Worm (Caenorhabditis elegans): ENCODE results near the gene dhs-26.

dhs-26 gene

DNA sequence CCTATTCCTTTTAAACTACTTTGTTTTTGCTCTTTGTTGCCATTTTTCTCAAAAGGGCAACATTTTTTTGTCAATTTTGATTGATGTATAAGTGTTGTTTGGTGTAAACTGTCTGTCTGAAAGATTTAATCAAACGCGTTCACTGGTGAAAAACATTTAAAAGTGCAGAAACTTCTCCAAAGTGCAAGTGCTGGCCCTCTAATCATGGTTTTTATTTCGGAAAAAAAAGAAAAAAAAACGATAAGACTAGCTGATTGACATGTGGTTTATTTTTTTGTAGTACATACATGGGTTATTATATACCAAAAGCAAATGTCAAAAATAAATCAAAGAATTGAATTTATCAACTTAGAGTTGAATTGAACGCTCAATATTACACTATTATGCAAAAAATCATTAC lies at the start of gene dhs-26:
Gene dhs-26, minus strand, starts transcription at position 116 of the 400 bp plus-strand sequence.
- no peak for TF ChIP-seq egl-13 (tag; optimal IDR thresholded peaks at IDR 0.05)
- no peak for TF ChIP-seq hpl-2 (GFP tag; optimal IDR thresholded peaks at IDR 0.05)
- TF ChIP-seq ceh-88 (GFP tag; IDR thresholded peaks at IDR 0.05), result no peak
- TF ChIP-seq lin-14 (GFP tag; optimal IDR thresholded peaks at IDR 0.05), result no peak
- TF ChIP-seq sox-4 (tag; optimal IDR thresholded peaks at IDR 0.05), result no peak
- TF ChIP-seq nhr-76 (tag; optimal IDR thresholded peaks at IDR 0.05), result no peak
- no peak for TF ChIP-seq nhr-90 (tag; optimal IDR thresholded peaks at IDR 0.05; ENCODE audit: poor library complexity)
- no peak for TF ChIP-seq C34B4.2 (tag; optimal IDR thresholded peaks at IDR 0.05)
- no peak for TF ChIP-seq nhr-77 (tag; optimal IDR thresholded peaks at IDR 0.05)

DNA sequence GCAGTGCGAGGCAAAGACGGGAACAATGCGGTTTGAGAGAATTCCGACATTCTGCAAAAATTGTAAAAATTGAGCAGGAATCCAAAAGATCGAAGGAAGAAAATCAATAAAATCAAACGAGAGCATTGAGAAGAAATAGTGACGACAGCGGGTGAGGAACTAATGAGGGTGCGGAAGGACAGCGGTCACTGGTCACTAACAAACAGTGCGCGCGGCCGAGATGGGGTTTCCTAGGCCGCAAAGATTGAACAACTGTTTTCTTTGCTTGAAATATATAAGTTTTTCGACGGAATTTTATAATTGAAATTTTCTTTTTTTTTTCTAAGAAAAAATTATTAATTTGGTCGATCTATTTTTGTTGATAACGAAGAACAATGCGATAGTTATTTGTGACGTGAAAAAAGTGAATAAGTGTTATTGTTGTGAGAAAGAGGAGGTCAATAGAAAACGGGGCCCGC lies 49.3 kb upstream of the dhs-26 start, which contains the start of gene unc-78:
Gene unc-78, minus strand, starts transcription at position 51 of the 458 bp plus-strand sequence.
- TF ChIP-seq pqm-1 (tag; optimal IDR thresholded peaks at IDR 0.05), result no peak
- peak; percentile 38 for TF ChIP-seq rnt-1 (tag; optimal IDR thresholded peaks at IDR 0.05)
- no peak for TF ChIP-seq F16B12.6 (tag; optimal IDR thresholded peaks at IDR 0.05)
- TF ChIP-seq snu-23 (GFP tag; optimal IDR thresholded peaks at IDR 0.05), result no peak
- no peak for TF ChIP-seq efl-1 (optimal IDR thresholded peaks at IDR 0.05)
- TF ChIP-seq efl-1 (GFP tag; optimal IDR thresholded peaks at IDR 0.05 in 1 of 2), result peak in 1 of 2 experiments; percentile 66
- peak; percentile 53 for TF ChIP-seq lin-14 (GFP tag; optimal IDR thresholded peaks at IDR 0.05)

DNA sequence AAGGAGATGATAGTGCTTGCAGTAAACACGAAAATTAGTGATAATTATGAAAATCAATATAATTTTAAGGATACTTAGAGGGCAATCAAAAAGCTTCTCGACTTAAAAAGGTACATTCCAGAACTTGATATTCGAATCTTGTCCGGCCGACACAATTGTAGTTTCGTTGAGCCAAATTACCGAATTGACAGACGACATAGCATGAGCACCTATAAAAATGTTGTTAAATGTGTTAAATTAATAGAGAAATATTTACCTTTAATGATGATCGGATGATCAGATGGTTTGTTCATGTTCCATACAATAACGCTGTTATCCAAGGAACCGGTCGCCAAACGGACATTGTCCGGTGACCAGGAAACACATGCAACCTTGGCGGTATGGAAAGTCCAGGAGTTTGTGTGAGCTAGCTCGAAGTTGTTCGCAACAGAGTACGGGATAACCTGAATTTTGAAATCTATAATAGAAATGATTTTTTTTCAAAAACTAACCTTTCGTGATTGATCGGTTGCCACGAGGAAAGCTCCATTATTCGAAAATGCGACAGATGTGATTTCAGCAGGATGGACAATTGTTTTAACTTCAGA lies 46.5 kb upstream of the dhs-26 start:
- TF ChIP-seq sptf-1 (tag; optimal IDR thresholded peaks at IDR 0.05) (no peak), lin-14 (GFP tag; optimal IDR thresholded peaks at IDR 0.05) (no peak), unc-62 (GFP tag; optimal IDR thresholded peaks at IDR 0.05) (no peak), mab-9 (GFP tag; IDR thresholded peaks at IDR 0.05) (no peak), ztf-4 (tag; optimal IDR thresholded peaks at IDR 0.05) (no peak), efl-1 (optimal IDR thresholded peaks at IDR 0.05) (no peak), efl-1 (GFP tag; optimal IDR thresholded peaks at IDR 0.05 in 1 of 2) (no peak), fkh-4 (tag; optimal IDR thresholded peaks at IDR 0.05; ENCODE audit: borderline replicate concordance) (no peak), ceh-82 (tag; optimal IDR thresholded peaks at IDR 0.05) (no peak), sox-4 (tag; optimal IDR thresholded peaks at IDR 0.05) (no peak), C04F5.9 (tag; optimal IDR thresholded peaks at IDR 0.05) (no peak), nhr-237 (tag; optimal IDR thresholded peaks at IDR 0.05) (no peak), aha-1 (tag; optimal IDR thresholded peaks at IDR 0.05) (no peak), blmp-1 (tag; optimal IDR thresholded peaks at IDR 0.05) (no peak), C34B4.2 (tag; optimal IDR thresholded peaks at IDR 0.05) (no peak), jun-1 (tag; optimal IDR thresholded peaks at IDR 0.05) (no peak), pqm-1 (tag; optimal IDR thresholded peaks at IDR 0.05) (no peak), F16B12.6 (tag; optimal IDR thresholded peaks at IDR 0.05) (no peak)

DNA sequence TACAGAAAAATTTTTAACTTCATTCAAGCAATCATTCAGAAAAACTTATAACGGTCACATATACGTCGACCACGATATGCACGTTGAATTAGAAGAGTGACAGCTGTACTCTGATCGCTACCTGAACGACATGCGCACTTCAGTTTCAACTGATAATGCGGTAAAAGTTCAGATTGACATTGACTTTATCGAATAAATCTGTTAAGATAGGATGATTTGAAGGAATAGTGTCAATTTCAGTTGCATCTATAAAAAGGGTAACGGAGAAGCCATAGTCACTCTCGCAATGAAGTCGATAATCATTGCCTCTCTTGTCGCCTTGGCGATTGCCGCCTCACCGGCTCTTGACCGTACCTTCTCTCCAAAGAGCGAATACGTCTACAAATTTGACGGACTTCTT lies 40.9 kb upstream of the dhs-26 start, which contains the start of gene vit-5:
Gene vit-5, plus strand, starts transcription at position 277 of the 400 bp plus-strand sequence.
- TF ChIP-seq zip-4 (GFP tag; optimal IDR thresholded peaks at IDR 0.05) (no peak), ceh-88 (GFP tag; IDR thresholded peaks at IDR 0.05) (no peak)

DNA sequence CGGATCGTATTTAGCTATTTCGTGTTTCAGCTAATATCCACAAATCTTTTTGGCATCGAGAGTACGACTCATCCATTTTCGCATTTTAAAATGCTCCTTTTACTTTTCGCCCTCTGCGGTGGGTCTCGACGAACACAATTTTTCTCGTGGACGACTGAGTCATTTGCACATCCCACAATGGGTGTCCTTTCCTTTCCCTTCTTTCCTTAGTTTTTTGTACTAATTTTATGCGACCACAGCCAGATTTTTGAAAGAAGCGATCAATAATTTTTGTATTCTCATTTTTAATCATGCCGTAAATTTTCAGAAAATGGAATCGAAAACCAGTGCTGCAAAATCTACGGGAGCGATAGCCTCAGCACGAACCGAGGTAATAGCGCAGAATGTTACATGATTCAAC lies 39.4 kb upstream of the dhs-26 start, which contains the start of gene C04F6.9:
Gene C04F6.9, plus strand, starts transcription at position 301 of the 400 bp plus-strand sequence.
- TF ChIP-seq unc-86 (tag; optimal IDR thresholded peaks at IDR 0.05), result no peak

DNA sequence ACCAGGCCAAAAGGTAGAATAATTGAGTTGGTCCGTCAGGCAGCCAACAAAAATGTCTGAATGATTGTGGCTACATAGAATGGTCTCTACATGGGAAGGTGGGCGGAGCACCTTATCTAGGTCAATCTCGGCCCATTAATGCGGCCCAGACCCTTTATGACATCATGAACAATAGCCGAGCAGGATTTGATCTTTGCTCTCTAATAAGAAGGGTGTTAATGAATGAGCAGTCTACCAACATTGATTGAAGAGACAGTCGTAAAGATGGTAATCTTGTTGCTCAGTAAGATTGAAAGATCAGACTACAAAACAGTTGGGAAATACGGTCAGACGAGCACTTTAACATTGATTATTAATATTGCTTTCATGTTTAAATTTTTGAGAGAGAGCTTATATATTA lies 38.1 kb upstream of the dhs-26 start:
- TF ChIP-seq skn-1 (tag; optimal IDR thresholded peaks at IDR 0.05) (no peak), nhr-90 (tag; optimal IDR thresholded peaks at IDR 0.05; ENCODE audit: poor library complexity) (no peak), ztf-11 (tag; optimal IDR thresholded peaks at IDR 0.05) (no peak), grh-1 (GFP tag; IDR thresholded peaks at IDR 0.05) (no peak), elt-3 (tag; optimal IDR thresholded peaks at IDR 0.05) (no peak), rnt-1 (tag; optimal IDR thresholded peaks at IDR 0.05) (no peak), pqm-1 (tag; optimal IDR thresholded peaks at IDR 0.05) (no peak), tlp-1 (tag; optimal IDR thresholded peaks at IDR 0.05) (no peak), nhr-19 (GFP tag; conservative IDR thresholded peaks at IDR 0.05) (no peak)

All from whole organism, L1 larva.